Worm (Caenorhabditis elegans): ENCODE measurements around the gene nadk-2.

ce11 chrII:12023315-12023878 is 26.0 kb upstream of the nadk-2 start, which contains the start of gene Y17G7B.12:
- no peak for TF ChIP-seq W03F9.2 (tag; optimal IDR thresholded peaks at IDR 0.05)
- no peak for TF ChIP-seq him-1 (tag; optimal IDR thresholded peaks at IDR 0.05)
- no peak for TF ChIP-seq dao-5 (tag; optimal IDR thresholded peaks at IDR 0.05)

All from whole organism, L4/young adult.